Worm (Caenorhabditis elegans) whole organism, L4 larva: Measurements from ENCODE around the gene Y69A2AR.24.

Source experiments
- Y48G9A.11 ChIP-seq: fragments of 200-800 bp; sonication (Bioruptor generic); IDR thresholded peaks from 2 replicates; pipeline ENCODE4 v1.3.6; 2022; ENCODE audit warnings: missing genetic modification reagents, missing genetic modification characterization, missing compliant biosample characterization
- ceh-28 ChIP-seq: fragments of 150-350 bp; optimal IDR thresholded peaks from 2 replicates; lab custom pipeline; 2014; ENCODE audit warnings: missing biosample characterization, missing genetic modification reagents, missing genetic modification characterization
- lin-1 ChIP-seq: fragments of 200-800 bp; sonication (Bioruptor generic); IDR thresholded peaks from 2 replicates; pipeline ENCODE4 v1.3.6; 2022; ENCODE audit warnings: missing genetic modification reagents, missing genetic modification characterization, missing compliant biosample characterization
- nhr-25 ChIP-seq: sonication (generic microtip); optimal IDR thresholded peaks from 2 replicates; lab custom pipeline; 2017; ENCODE audit warnings: missing genetic modification characterization, mild to moderate bottlenecking, missing compliant biosample characterization, antibody characterized with exemption, moderate library complexity, borderline replicate concordance; ENCODE audit not compliant: insufficient read depth
- nhr-6 ChIP-seq: fragments of 150-350 bp; optimal IDR thresholded peaks from 2 replicates; lab custom pipeline; 2014; ENCODE audit warnings: missing biosample characterization, missing genetic modification characterization
- vab-7 ChIP-seq: fragments of 200-800 bp; sonication (Bioruptor generic); IDR thresholded peaks from 2 replicates; pipeline ENCODE4 v1.3.6; 2022; ENCODE audit warnings: missing genetic modification reagents, missing genetic modification characterization, missing compliant biosample characterization

Y69A2AR.24 gene

DNA sequence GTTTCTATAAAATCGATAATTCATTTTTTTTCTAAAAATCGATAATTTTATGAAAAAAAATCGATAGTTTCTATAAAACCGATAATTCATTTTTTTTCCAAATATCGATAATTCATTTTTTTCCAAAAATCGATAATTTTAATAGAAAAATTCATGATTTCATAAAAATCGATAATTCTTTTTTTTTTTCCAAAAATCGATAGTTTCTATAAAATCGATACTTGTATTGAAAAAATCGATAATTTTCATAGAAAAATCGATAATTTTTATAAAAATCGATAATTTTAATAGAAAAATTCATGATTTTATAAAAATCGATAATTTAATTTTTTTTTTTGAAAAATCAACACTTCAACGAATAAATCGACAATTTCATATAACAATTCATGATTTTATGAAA is 34.6 kb downstream of the Y69A2AR.24 start:
- peak; percentile 79 for TF ChIP-seq ceh-28
- no peak for TF ChIP-seq nhr-6 (tag; lab: Kevin White, UChicago)
- TF ChIP-seq, all 104 proteins: peak for 1

DNA sequence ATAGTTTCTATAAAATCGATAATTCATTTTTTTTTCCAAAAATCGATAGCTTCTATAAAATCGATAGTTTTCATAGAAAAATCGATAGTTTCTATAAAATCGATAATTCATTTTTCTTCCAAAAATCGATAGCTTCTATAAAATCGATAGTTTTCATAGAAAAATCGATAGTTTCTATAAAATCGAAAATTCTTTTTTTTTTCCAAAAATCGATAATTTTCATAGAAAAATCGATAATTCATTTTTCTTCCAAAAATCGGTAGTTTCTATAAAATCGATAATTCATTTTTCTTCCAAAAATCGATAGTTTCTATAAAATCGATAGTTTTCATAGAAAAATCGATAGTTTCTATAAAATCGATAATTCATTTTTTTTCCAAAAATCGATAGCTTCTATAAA is 35.1 kb downstream of the Y69A2AR.24 start:
- TF ChIP-seq ceh-28, result peak; percentile 15

DNA sequence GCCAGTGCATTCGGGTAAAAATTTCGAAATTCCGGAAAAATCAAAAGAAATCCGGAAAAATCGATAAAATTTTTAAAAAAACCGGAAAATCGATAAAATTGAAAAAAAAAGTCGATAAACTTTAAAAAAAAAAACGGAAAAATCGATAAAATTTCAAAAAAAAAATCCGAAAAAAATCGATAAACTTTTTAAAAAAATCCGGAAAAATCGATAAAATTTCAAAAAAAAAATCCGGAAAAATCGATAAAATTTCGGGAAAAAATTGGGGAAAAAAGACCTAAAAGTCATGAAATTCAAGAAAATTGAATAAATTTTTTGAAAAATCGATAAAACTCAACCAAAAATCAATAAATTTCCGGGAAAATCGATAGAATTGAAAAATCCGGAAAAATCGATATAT is 37.0 kb downstream of the Y69A2AR.24 start:
- TF ChIP-seq vab-7 (GFP tag; lab: Robert Waterston, UW) (no peak), ceh-28 (peak; percentile 66), nhr-25 (tag; lab: Kevin White, UChicago) (no peak), lin-1 (GFP tag; lab: Robert Waterston, UW) (no peak), Y48G9A.11 (GFP tag; lab: Robert Waterston, UW) (no peak)
